Worm (Caenorhabditis elegans) whole organism, L4 larva: ENCODE data around the gene let-711.

Experiments
- aha-1 ChIP-seq: fragments of 150-350 bp; peaks from one replicate; lab custom pipeline; 2014; ENCODE audit warnings: missing biosample characterization, missing genetic modification characterization
- ama-1 ChIP-seq: fragments of 150-350 bp; optimal IDR thresholded peaks from 2 replicates; lab custom pipeline; 2014; ENCODE audit warnings: inconsistent platforms, mixed read lengths
- ceh-82 ChIP-seq: sonication (generic microtip); optimal IDR thresholded peaks from 2 replicates; lab custom pipeline; 2017; ENCODE audit warnings: missing biosample characterization, missing genetic modification characterization
- daf-19 ChIP-seq: fragments of 200-800 bp; sonication (Bioruptor generic); conservative IDR thresholded peaks from 2 replicates; pipeline ENCODE4 v1.3.6; 2022; ENCODE audit warnings: missing genetic modification characterization, missing compliant biosample characterization
- dpl-1 ChIP-seq: fragments of 150-350 bp; optimal IDR thresholded peaks from 2 replicates; lab custom pipeline; 2014; ENCODE audit warnings: missing biosample characterization, missing genetic modification reagents, missing genetic modification characterization
- egl-27 ChIP-seq: sonication (generic microtip); optimal IDR thresholded peaks from 3 replicates; lab custom pipeline; 2017; ENCODE audit warnings: missing biosample characterization, missing genetic modification reagents, missing genetic modification characterization
- fkh-10 ChIP-seq: fragments of 150-350 bp; optimal IDR thresholded peaks from 2 replicates; lab custom pipeline; 2014; ENCODE audit warnings: missing biosample characterization, missing genetic modification reagents, missing genetic modification characterization
- lsy-2 ChIP-seq, 2 experiments: fragments of 150-350 bp in 1 of 2; sonication (generic microtip) in 1 of 2; optimal IDR thresholded peaks; 2 replicates each; lab custom pipeline; 2014 to 2017; ENCODE audit warnings: missing biosample characterization in 2 of 2, missing genetic modification characterization in 2 of 2
- mxl-2 ChIP-seq: fragments of 200-800 bp; sonication (Bioruptor generic); conservative IDR thresholded peaks from 2 replicates; pipeline ENCODE4 v1.3.6; 2022; ENCODE audit warnings: missing genetic modification reagents, missing genetic modification characterization, missing compliant biosample characterization
- nhr-111 ChIP-seq: fragments of 200-800 bp; sonication (Bioruptor generic); optimal IDR thresholded peaks from 2 replicates; lab custom pipeline; 2018; ENCODE audit warnings: mild to moderate bottlenecking, missing genetic modification characterization, missing compliant biosample characterization
- nhr-237 ChIP-seq: sonication (generic microtip); optimal IDR thresholded peaks from 2 replicates; lab custom pipeline; 2017; ENCODE audit warnings: missing biosample characterization, missing genetic modification characterization
- nhr-25 ChIP-seq: sonication (generic microtip); optimal IDR thresholded peaks from 2 replicates; lab custom pipeline; 2017; ENCODE audit warnings: missing genetic modification characterization, mild to moderate bottlenecking, missing compliant biosample characterization, antibody characterized with exemption, moderate library complexity, borderline replicate concordance; ENCODE audit not compliant: insufficient read depth
- vab-7 ChIP-seq: fragments of 200-800 bp; sonication (Bioruptor generic); IDR thresholded peaks from 2 replicates; pipeline ENCODE4 v1.3.6; 2022; ENCODE audit warnings: missing genetic modification reagents, missing genetic modification characterization, missing compliant biosample characterization
- ztf-11 ChIP-seq: fragments of 150-350 bp; optimal IDR thresholded peaks from 2 replicates; lab custom pipeline; 2014; ENCODE audit warnings: missing biosample characterization, missing genetic modification characterization

- TF ChIP-seq lsy-2 (tag; optimal IDR thresholded peaks at IDR 0.05; lab: Kevin White, UChicago) (no peak), mxl-2 (no peak), egl-27 (tag; lab: Kevin White, UChicago) (no peak), fkh-10 (GFP tag; lab: Kevin White, UChicago) (no peak), dpl-1 (GFP tag; lab: Kevin White, UChicago) (no peak), nhr-25 (tag; lab: Kevin White, UChicago) (no peak), ztf-11 (tag; lab: Kevin White, UChicago) (no peak), nhr-237 (tag; lab: Kevin White, UChicago) (no peak), daf-19 (GFP tag; lab: Robert Waterston, UW) (no peak), vab-7 (GFP tag; lab: Robert Waterston, UW) (no peak), ceh-82 (tag; lab: Kevin White, UChicago) (no peak), ama-1 (lab: Kevin White, UChicago) (no peak), nhr-111 (no peak), aha-1 (peak; percentile 93)
Observed at ce11 chrIII:6992496-6992895, 46.0 kb downstream of the let-711 start.
